Worm (Caenorhabditis elegans) whole organism, early embryonic: Measurements from ENCODE around the gene xbx-3.

Experiments
- B0310.2 ChIP-seq: sonication (generic microtip); optimal IDR thresholded peaks from 2 replicates; lab custom pipeline; 2016; ENCODE audit warnings: mild to moderate bottlenecking, missing genetic modification characterization, missing compliant biosample characterization
- F13C5.2 ChIP-seq: sonication (generic microtip); optimal IDR thresholded peaks from 2 replicates; lab custom pipeline; 2017; ENCODE audit warnings: mild to moderate bottlenecking, missing genetic modification characterization, inconsistent platforms, missing compliant biosample characterization
- aly-1 ChIP-seq: sonication (generic microtip); optimal IDR thresholded peaks from 2 replicates; lab custom pipeline; 2016; ENCODE audit warnings: missing genetic modification characterization, missing compliant biosample characterization
- ama-1 ChIP-seq: fragments of 150-350 bp; optimal IDR thresholded peaks from 2 replicates; lab custom pipeline; 2014
- ceh-13 ChIP-seq: fragments of 200-800 bp; sonication (Bioruptor generic); optimal IDR thresholded peaks from 2 replicates; lab custom pipeline; 2018; ENCODE audit warnings: mild to moderate bottlenecking, missing genetic modification characterization, missing compliant biosample characterization
- ceh-36 ChIP-seq: sonication (generic microtip); optimal IDR thresholded peaks from 2 replicates; lab custom pipeline; 2016; ENCODE audit warnings: missing genetic modification characterization, inconsistent platforms, missing compliant biosample characterization
- ets-7 ChIP-seq: sonication (generic microtip); optimal IDR thresholded peaks from 2 replicates; lab custom pipeline; 2016; ENCODE audit warnings: missing genotype, missing genetic modification characterization, missing compliant biosample characterization
- flt-1 ChIP-seq: fragments of 200-800 bp; sonication (Bioruptor generic); IDR thresholded peaks from 2 replicates; pipeline ENCODE4 v1.3.6; 2022; ENCODE audit warnings: missing genetic modification characterization, missing compliant biosample characterization
- hmbx-1 ChIP-seq: sonication (generic microtip); optimal IDR thresholded peaks from 2 replicates; lab custom pipeline; 2016; ENCODE audit warnings: mild to moderate bottlenecking, missing genetic modification characterization, missing compliant biosample characterization
- hmg-4 ChIP-seq: fragments of 200-800 bp; sonication (Bioruptor generic); optimal IDR thresholded peaks from 2 replicates; lab custom pipeline; 2018; ENCODE audit warnings: mild to moderate bottlenecking, missing genetic modification characterization, missing compliant biosample characterization
- hnd-1 ChIP-seq: sonication (generic microtip); optimal IDR thresholded peaks from 2 replicates; lab custom pipeline; 2016; ENCODE audit warnings: missing genetic modification characterization, missing compliant biosample characterization
- pes-1 ChIP-seq: fragments of 200-800 bp; sonication (Bioruptor generic); IDR thresholded peaks from 2 replicates; pipeline ENCODE4 v1.3.6; 2022; ENCODE audit warnings: missing genetic modification reagents, missing genetic modification characterization, missing compliant biosample characterization
- scrt-1 ChIP-seq: fragments of 200-800 bp; sonication (Bioruptor generic); IDR thresholded peaks from 2 replicates; pipeline ENCODE4 v1.3.6; 2022; ENCODE audit warnings: missing genetic modification characterization, missing compliant biosample characterization
- sea-1 ChIP-seq: fragments of 200-800 bp; sonication (Bioruptor generic); conservative IDR thresholded peaks from 2 replicates; pipeline ENCODE4 v1.3.6; 2022; ENCODE audit warnings: missing genetic modification characterization, missing compliant biosample characterization
- tbx-11 ChIP-seq: fragments of 200-800 bp; sonication (Bioruptor generic); IDR thresholded peaks from 2 replicates; pipeline ENCODE4 v1.3.6; 2022; ENCODE audit warnings: missing genetic modification characterization, missing compliant biosample characterization
- tbx-37 ChIP-seq: fragments of 200-800 bp; sonication (Bioruptor generic); conservative IDR thresholded peaks from 2 replicates; pipeline ENCODE4 v1.3.6; 2022; ENCODE audit warnings: missing genetic modification reagents, missing genetic modification characterization, missing compliant biosample characterization
- tra-4 ChIP-seq: sonication (generic microtip); optimal IDR thresholded peaks from 2 replicates; lab custom pipeline; 2017; ENCODE audit warnings: missing genetic modification characterization, missing compliant biosample characterization

The xbx-3 gene

ce11 chrIII:10035783-10036182, at the start of gene xbx-3:
xbx-3 (plus strand) TSS chrIII:10035945.
- TF ChIP-seq pes-1: no peak
- no peak for TF ChIP-seq ceh-13 (GFP tag; lab: Kevin White, UChicago)
- TF ChIP-seq tbx-37 (GFP tag; lab: Robert Waterston, UW): no peak
- TF ChIP-seq ets-7: no peak
- TF ChIP-seq ama-1: no peak
- TF ChIP-seq aly-1: no peak
- TF ChIP-seq tbx-11 (GFP tag; lab: Robert Waterston, UW): no peak
- TF ChIP-seq hmg-4: no peak
- no peak for TF ChIP-seq scrt-1 (GFP tag; lab: Robert Waterston, UW)
- no peak for TF ChIP-seq hnd-1 (tag; lab: Kevin White, UChicago)
- no peak for TF ChIP-seq F13C5.2 (tag; lab: Kevin White, UChicago)
- no peak for TF ChIP-seq B0310.2 (tag; lab: Kevin White, UChicago)
- no peak for TF ChIP-seq flt-1 (GFP tag; lab: Robert Waterston, UW)
- no peak for TF ChIP-seq tra-4 (tag; lab: Kevin White, UChicago)
- TF ChIP-seq sea-1 (GFP tag; lab: Robert Waterston, UW): no peak
- no peak for TF ChIP-seq ceh-36 (tag; lab: Kevin White, UChicago)
- no peak for TF ChIP-seq hmbx-1 (tag; lab: Kevin White, UChicago)

- TF ChIP-seq ceh-36 (tag; lab: Kevin White, UChicago) (no peak), hnd-1 (tag; lab: Kevin White, UChicago) (no peak)
These were observed 48.8 kb upstream of the xbx-3 start, which contains the start of gene C05B5.12 for ce11 chrIII:9986827-9987429. C05B5.12 (plus strand) TSS chrIII:9987379.

- TF ChIP-seq hmbx-1 (tag; lab: Kevin White, UChicago) (no peak), pes-1 (no peak), scrt-1 (GFP tag; lab: Robert Waterston, UW) (no peak), B0310.2 (tag; lab: Kevin White, UChicago) (no peak), tbx-11 (GFP tag; lab: Robert Waterston, UW) (no peak), ceh-36 (tag; lab: Kevin White, UChicago) (no peak), flt-1 (GFP tag; lab: Robert Waterston, UW) (no peak), ceh-13 (GFP tag; lab: Kevin White, UChicago) (no peak), hnd-1 (tag; lab: Kevin White, UChicago) (no peak), ama-1 (no peak), hmg-4 (no peak)
These were observed 47.4 kb upstream of the xbx-3 start, which contains the start of gene C05B5.1 for ce11 chrIII:9988352-9988751. C05B5.1 (minus strand) TSS chrIII:9988452.

- TF ChIP-seq scrt-1 (GFP tag; lab: Robert Waterston, UW) (no peak), B0310.2 (tag; lab: Kevin White, UChicago) (no peak), tra-4 (tag; lab: Kevin White, UChicago) (no peak), aly-1 (no peak), ama-1 (no peak), F13C5.2 (tag; lab: Kevin White, UChicago) (no peak), hmbx-1 (tag; lab: Kevin White, UChicago) (no peak), sea-1 (GFP tag; lab: Robert Waterston, UW) (no peak), hmg-4 (no peak), ceh-13 (GFP tag; lab: Kevin White, UChicago) (no peak), flt-1 (GFP tag; lab: Robert Waterston, UW) (no peak), ceh-36 (tag; lab: Kevin White, UChicago) (no peak), tbx-37 (GFP tag; lab: Robert Waterston, UW) (no peak)
These were observed 44.4 kb upstream of the xbx-3 start for ce11 chrIII:9991324-9991723.

- no peak for TF ChIP-seq hnd-1 (tag; lab: Kevin White, UChicago)
- TF ChIP-seq F13C5.2 (tag; lab: Kevin White, UChicago): no peak
- TF ChIP-seq ama-1: no peak
- no peak for TF ChIP-seq scrt-1 (GFP tag; lab: Robert Waterston, UW)
- no peak for TF ChIP-seq tra-4 (tag; lab: Kevin White, UChicago)
- no peak for TF ChIP-seq tbx-11 (GFP tag; lab: Robert Waterston, UW)
- no peak for TF ChIP-seq hmg-4
- no peak for TF ChIP-seq ets-7
- TF ChIP-seq ceh-13 (GFP tag; lab: Kevin White, UChicago): no peak
- TF ChIP-seq ceh-36 (tag; lab: Kevin White, UChicago): no peak
- no peak for TF ChIP-seq tbx-37 (GFP tag; lab: Robert Waterston, UW)
- no peak for TF ChIP-seq hmbx-1 (tag; lab: Kevin White, UChicago)
- no peak for TF ChIP-seq B0310.2 (tag; lab: Kevin White, UChicago)
- no peak for TF ChIP-seq pes-1
- no peak for TF ChIP-seq aly-1
These were observed 42.2 kb upstream of the xbx-3 start, which contains the start of gene C05B5.4 for ce11 chrIII:9993535-9993934. C05B5.4 (plus strand) TSS chrIII:9993885.

- TF ChIP-seq aly-1 (no peak), hmg-4 (no peak), sea-1 (GFP tag; lab: Robert Waterston, UW) (no peak), ceh-13 (GFP tag; lab: Kevin White, UChicago) (no peak)
These were observed 37.9 kb upstream of the xbx-3 start, which contains the start of gene pqn-8 for ce11 chrIII:9997890-9998289. pqn-8 (minus strand) TSS chrIII:9997990.

- TF ChIP-seq tra-4 (tag; lab: Kevin White, UChicago) (no peak), flt-1 (GFP tag; lab: Robert Waterston, UW) (no peak), tbx-11 (GFP tag; lab: Robert Waterston, UW) (no peak), ceh-36 (tag; lab: Kevin White, UChicago) (no peak), B0310.2 (tag; lab: Kevin White, UChicago) (no peak), pes-1 (no peak), aly-1 (no peak), hmg-4 (no peak), ama-1 (no peak), hmbx-1 (tag; lab: Kevin White, UChicago) (no peak), ets-7 (no peak), ceh-13 (GFP tag; lab: Kevin White, UChicago) (no peak), scrt-1 (GFP tag; lab: Robert Waterston, UW) (no peak), hnd-1 (tag; lab: Kevin White, UChicago) (no peak)
These were observed 36.5 kb upstream of the xbx-3 start, which contains the start of gene C05B5.17 for ce11 chrIII:9999235-9999634. C05B5.17 (minus strand) TSS chrIII:9999335.
